Worm (Caenorhabditis elegans) whole organism, midembryonic: ENCODE data around the gene C16C8.11.

Experiments
- flt-1 ChIP-seq: fragments of 200-800 bp; sonication (Bioruptor generic); IDR thresholded peaks from 2 replicates; pipeline ENCODE4 v1.3.6; 2022; ENCODE audit warnings: missing genetic modification characterization, missing compliant biosample characterization
- ztf-23 ChIP-seq: fragments of 200-800 bp; sonication (Bioruptor generic); IDR thresholded peaks from 2 replicates; pipeline ENCODE4 v1.3.6; 2022; ENCODE audit warnings: missing genetic modification reagents, missing genetic modification characterization, missing compliant biosample characterization

- TF ChIP-seq ztf-23 (GFP tag; lab: Robert Waterston, UW), result no peak
- no peak for TF ChIP-seq flt-1 (GFP tag; lab: Robert Waterston, UW)
These were observed 6.5 kb downstream of the C16C8.11 start, which contains the start of gene C16C8.7 for ce11 chrII:3460048-3460447.
